Fruit fly (Drosophila melanogaster) whole organism, embryonic: ENCODE data around the gene CG18301.

Experiments used
- Ada2b ChIP-seq: fragments of 200-800 bp; sonication (Bioruptor generic); IDR thresholded peaks from 2 replicates; pipeline ENCODE4 v1.3.6; 2022; ENCODE audit warnings: missing biosample characterization, missing genetic modification characterization
- Adf1 ChIP-seq: fragments of 200-800 bp; sonication (Bioruptor generic); IDR thresholded peaks from 2 replicates; pipeline ENCODE4 v1.3.6; 2022; ENCODE audit warnings: missing biosample characterization, missing genetic modification characterization
- Antp ChIP-seq: fragments of 200-800 bp; sonication (Bioruptor generic); optimal IDR thresholded peaks from 3 replicates; lab custom pipeline; 2016; ENCODE audit warnings: missing biosample characterization, missing genetic modification characterization
- Asciz ChIP-seq: fragments of 200-800 bp; sonication (Bioruptor generic); optimal IDR thresholded peaks from 2 replicates; lab custom pipeline; 2017; ENCODE audit warnings: missing biosample characterization, mild to moderate bottlenecking, missing genetic modification characterization, missing genetic modification reagents
- Awh ChIP-seq: fragments of 200-800 bp; sonication (Bioruptor generic); IDR thresholded peaks from 2 replicates; pipeline ENCODE4, ENCODE4 v1.3.6; 2022; ENCODE audit warnings: missing biosample characterization, missing genetic modification characterization
- BtbVII ChIP-seq: fragments of 200-800 bp; sonication (Bioruptor generic); optimal IDR thresholded peaks from 3 replicates; lab custom pipeline; 2017; ENCODE audit warnings: missing biosample characterization, mild to moderate bottlenecking, missing genetic modification characterization
- CG10366 ChIP-seq: fragments of 200-800 bp; sonication (Bioruptor generic); IDR thresholded peaks from 2 replicates; pipeline ENCODE4 v1.3.6; 2022; ENCODE audit warnings: missing biosample characterization, missing genetic modification characterization
- CG11456 ChIP-seq: fragments of 200-800 bp; sonication (Bioruptor generic); IDR thresholded peaks from 3 replicates; pipeline ENCODE4 v1.3.6; 2022; ENCODE audit warnings: missing biosample characterization, missing genetic modification characterization
- CG11696 ChIP-seq: fragments of 200-800 bp; sonication (Bioruptor generic); IDR thresholded peaks from 2 replicates; pipeline ENCODE4 v1.3.6; 2022; ENCODE audit warnings: missing biosample characterization, missing genetic modification characterization
- CG12155 ChIP-seq: fragments of 200-800 bp; sonication (Bioruptor generic); optimal IDR thresholded peaks from 3 replicates; lab custom pipeline; 2016; ENCODE audit warnings: missing biosample characterization, missing genetic modification characterization
- CG14441 ChIP-seq: fragments of 200-800 bp; sonication (Bioruptor generic); IDR thresholded peaks from 2 replicates; pipeline ENCODE4 v1.3.6; 2022; ENCODE audit warnings: missing biosample characterization, missing genetic modification characterization
- CG17612 ChIP-seq: fragments of 200-800 bp; sonication (Bioruptor generic); IDR thresholded peaks from 2 replicates; pipeline ENCODE4 v1.3.6; 2022; ENCODE audit warnings: missing biosample characterization, missing genetic modification characterization
- CG2116 ChIP-seq: fragments of 200-800 bp; sonication (Bioruptor generic); optimal IDR thresholded peaks from 3 replicates; lab custom pipeline; 2018; ENCODE audit warnings: missing biosample characterization, mild to moderate bottlenecking, missing genetic modification characterization
- CG2120 ChIP-seq: fragments of 200-800 bp; sonication (Bioruptor generic); optimal IDR thresholded peaks from 3 replicates; lab custom pipeline; 2016; ENCODE audit warnings: missing biosample characterization, missing genetic modification characterization
- CG32767 ChIP-seq: fragments of 200-800 bp; sonication (Bioruptor generic); IDR thresholded peaks from 2 replicates; pipeline ENCODE4 v1.3.6; 2022; ENCODE audit warnings: missing biosample characterization, missing genetic modification characterization
- CG4282 ChIP-seq: fragments of 200-800 bp; sonication (Bioruptor generic); optimal IDR thresholded peaks from 2 replicates; lab custom pipeline; 2016; ENCODE audit warnings: missing biosample characterization, missing genetic modification characterization
- CG4360 ChIP-seq: fragments of 200-800 bp; sonication (Bioruptor generic); IDR thresholded peaks from 2 replicates; pipeline ENCODE4 v1.3.6; 2022; ENCODE audit warnings: missing biosample characterization, missing genetic modification characterization
- CG5180 ChIP-seq: fragments of 200-800 bp; sonication (Bioruptor generic); optimal IDR thresholded peaks from 3 replicates; lab custom pipeline; 2017; ENCODE audit warnings: missing biosample characterization, missing genetic modification characterization, mild to moderate bottlenecking, moderate library complexity, missing genetic modification reagents
- CG6765 ChIP-seq: fragments of 200-800 bp; sonication (Bioruptor generic); optimal IDR thresholded peaks from 3 replicates; lab custom pipeline; 2017; ENCODE audit warnings: missing biosample characterization, mild to moderate bottlenecking, missing genetic modification characterization
- CG6854 ChIP-seq: fragments of 200-800 bp; sonication (Bioruptor generic); optimal IDR thresholded peaks from 3 replicates; lab custom pipeline; 2017; ENCODE audit warnings: missing biosample characterization, mild to moderate bottlenecking, missing genetic modification characterization
- CG7745 ChIP-seq: fragments of 200-800 bp; sonication (Bioruptor generic); optimal IDR thresholded peaks from 2 replicates; lab custom pipeline; 2018; ENCODE audit warnings: missing biosample characterization, mild to moderate bottlenecking, missing genetic modification characterization, moderate library complexity
- CG9932 ChIP-seq: fragments of 200-800 bp; sonication (Bioruptor generic); IDR thresholded peaks from 2 replicates; pipeline ENCODE4 v1.3.6; 2022; ENCODE audit warnings: missing biosample characterization, missing genetic modification characterization
- E2f1 ChIP-seq: fragments of 200-800 bp; sonication (Bioruptor generic); IDR thresholded peaks from 2 replicates; pipeline ENCODE4 v1.3.6; 2022; ENCODE audit warnings: missing biosample characterization, missing genetic modification characterization
- ERR ChIP-seq: fragments of 200-800 bp; sonication (Bioruptor generic); optimal IDR thresholded peaks from 2 replicates; lab custom pipeline; 2016; ENCODE audit warnings: missing biosample characterization, missing genetic modification characterization
- Elba2 ChIP-seq: fragments of 200-800 bp; sonication (Bioruptor generic); optimal IDR thresholded peaks from 3 replicates; lab custom pipeline; 2016; ENCODE audit warnings: missing biosample characterization, missing genetic modification characterization
- MESR4 ChIP-seq: fragments of 200-800 bp; sonication (Bioruptor generic); optimal IDR thresholded peaks from 2 replicates; lab custom pipeline; 2018; ENCODE audit warnings: missing biosample characterization, mild to moderate bottlenecking, missing genetic modification characterization, moderate library complexity
- Med ChIP-seq: fragments of 200-800 bp; sonication (Bioruptor generic); peaks from one replicate; lab custom pipeline; 2016; ENCODE audit warnings: missing biosample characterization, missing genetic modification characterization, mild to moderate bottlenecking, inconsistent platforms, moderate library complexity
- NC2β ChIP-seq: fragments of 200-800 bp; sonication (Bioruptor generic); optimal IDR thresholded peaks from 2 replicates; lab custom pipeline; 2016; ENCODE audit warnings: missing biosample characterization, missing genetic modification characterization
- NFAT ChIP-seq: fragments of 200-800 bp; sonication (Bioruptor generic); IDR thresholded peaks from 2 replicates; pipeline ENCODE4 v1.3.6; 2022; ENCODE audit warnings: missing biosample characterization, missing genetic modification characterization
- Oli ChIP-seq: fragments of 200-800 bp; sonication (Bioruptor generic); optimal IDR thresholded peaks from 2 replicates; lab custom pipeline; 2018; ENCODE audit warnings: missing biosample characterization, mild to moderate bottlenecking, missing genetic modification characterization, moderate library complexity
- Ptx1 ChIP-seq: fragments of 200-800 bp; sonication (Bioruptor generic); IDR thresholded peaks from 2 replicates; pipeline ENCODE4 v1.3.6; 2022; ENCODE audit warnings: missing biosample characterization, missing genetic modification characterization
- Rfx ChIP-seq: fragments of 200-800 bp; sonication (Bioruptor generic); IDR thresholded peaks from 2 replicates; pipeline ENCODE4 v1.3.6; 2022; ENCODE audit warnings: missing biosample characterization, missing genetic modification characterization
- Taf1 ChIP-seq: fragments of 200-800 bp; sonication (Bioruptor generic); IDR thresholded peaks from 2 replicates; pipeline ENCODE4 v1.3.6; 2022; ENCODE audit warnings: missing biosample characterization, missing genetic modification characterization
- ase ChIP-seq: fragments of 200-800 bp; sonication (Bioruptor generic); IDR thresholded peaks from 3 replicates; pipeline ENCODE4 v1.3.6; 2022; ENCODE audit warnings: missing biosample characterization, missing genetic modification characterization
- ato ChIP-seq: fragments of 200-800 bp; sonication (Bioruptor generic); IDR thresholded peaks from 2 replicates; pipeline ENCODE4 v1.3.6; 2022; ENCODE audit warnings: missing biosample characterization, missing genetic modification characterization; ENCODE audit not compliant: partially characterized antibody
- cad ChIP-seq: fragments of >200 bp; optimal IDR thresholded peaks from 2 replicates; lab custom pipeline; 2017; ENCODE audit warnings: missing biosample characterization, missing genetic modification characterization
- cato ChIP-seq: fragments of 200-800 bp; sonication (Bioruptor generic); optimal IDR thresholded peaks from 2 replicates; lab custom pipeline; 2016; ENCODE audit warnings: missing biosample characterization, missing genetic modification characterization, borderline replicate concordance
- dm ChIP-seq: fragments of 200-800 bp; sonication (Bioruptor generic); optimal IDR thresholded peaks from 3 replicates; lab custom pipeline; 2016; ENCODE audit warnings: missing biosample characterization, missing genetic modification characterization
- eyg ChIP-seq: fragments of 200-800 bp; sonication (Bioruptor generic); optimal IDR thresholded peaks from 3 replicates; lab custom pipeline; 2016; ENCODE audit warnings: missing biosample characterization, missing genetic modification characterization
- her ChIP-seq: fragments of 200-800 bp; sonication (Bioruptor generic); optimal IDR thresholded peaks from 2 replicates; lab custom pipeline; 2016; ENCODE audit warnings: missing biosample characterization, missing genetic modification characterization
- ind ChIP-seq: fragments of 200-800 bp; sonication (Bioruptor generic); optimal IDR thresholded peaks from 3 replicates; lab custom pipeline; 2016; ENCODE audit warnings: missing biosample characterization, missing genetic modification characterization
- inv ChIP-seq: fragments of 200-800 bp; sonication (Bioruptor generic); IDR thresholded peaks from 2 replicates; pipeline ENCODE4 v1.3.6; 2022; ENCODE audit warnings: missing biosample characterization, missing genetic modification characterization; ENCODE audit not compliant: partially characterized antibody
- nerfin-2 ChIP-seq: fragments of 200-800 bp; sonication (Bioruptor generic); IDR thresholded peaks from 2 replicates; pipeline ENCODE4 v1.3.6; 2022; ENCODE audit warnings: missing biosample characterization, missing genetic modification characterization; ENCODE audit not compliant: partially characterized antibody
- pb ChIP-seq: fragments of 200-800 bp; sonication (Bioruptor generic); optimal IDR thresholded peaks from 3 replicates; lab custom pipeline; 2016; ENCODE audit warnings: missing biosample characterization, missing genetic modification characterization
- pho ChIP-seq: fragments of 200-800 bp; sonication (Bioruptor generic); optimal IDR thresholded peaks from 2 replicates; lab custom pipeline; 2016; ENCODE audit warnings: missing biosample characterization, missing genetic modification characterization
- shn ChIP-seq: fragments of 200-800 bp; sonication (Bioruptor generic); optimal IDR thresholded peaks from 3 replicates; lab custom pipeline; 2016; ENCODE audit warnings: missing biosample characterization, missing genetic modification characterization
- sisA ChIP-seq: fragments of 200-800 bp; sonication (Bioruptor generic); IDR thresholded peaks from 2 replicates; pipeline ENCODE4 v1.3.6; 2022; ENCODE audit warnings: missing biosample characterization, missing genetic modification characterization
- ssp ChIP-seq: fragments of 200-800 bp; sonication (Bioruptor generic); IDR thresholded peaks from 2 replicates; pipeline ENCODE4 v1.3.6; 2022; ENCODE audit warnings: missing biosample characterization, missing genetic modification characterization
- stwl ChIP-seq: fragments of 200-800 bp; sonication (Bioruptor generic); optimal IDR thresholded peaks from 3 replicates; lab custom pipeline; 2018; ENCODE audit warnings: missing biosample characterization, mild to moderate bottlenecking, missing genetic modification characterization, moderate library complexity
- wdn ChIP-seq: fragments of 200-800 bp; sonication (Bioruptor generic); IDR thresholded peaks from 2 replicates; pipeline ENCODE4 v1.3.6; 2022; ENCODE audit warnings: missing biosample characterization, missing genetic modification characterization
- zfh2 ChIP-seq: fragments of 200-800 bp; sonication (Bioruptor generic); optimal IDR thresholded peaks from 2 replicates; lab custom pipeline; 2016; ENCODE audit warnings: missing biosample characterization, missing genetic modification characterization

CG18301 gene

dm6 chr2L:10565674-10566073, 34.1 kb downstream of the CG18301 start (continued):
- TF ChIP-seq Antp: peak; percentile 50
- peak; percentile 53 for TF ChIP-seq BtbVII
- TF ChIP-seq pho (GFP tag; lab: Kevin White, UChicago): peak; percentile 36
- no peak for TF ChIP-seq ato (GFP tag; lab: Robert Waterston, UW)
- TF ChIP-seq ase (GFP tag; lab: Robert Waterston, UW): peak; percentile 40; the same call in 1 of the 3 replicates
- no peak for TF ChIP-seq CG17612 (GFP tag; lab: Robert Waterston, UW)
- TF ChIP-seq CG4282: peak; percentile 22
- TF ChIP-seq CG2116: no peak
- TF ChIP-seq Awh: peak; percentile 53; the same call in 1 of the 2 replicates
- TF ChIP-seq shn: peak; percentile 22
- no peak for TF ChIP-seq stwl
- no peak for TF ChIP-seq Elba2
- TF ChIP-seq CG2120 (GFP tag; lab: Kevin White, UChicago): peak; percentile 78
- no peak for TF ChIP-seq CG32767 (GFP tag; lab: Robert Waterston, UW)
- TF ChIP-seq CG4360: no peak
- TF ChIP-seq dm: no peak
- peak; percentile 50; the same call in 1 of the 2 replicates for TF ChIP-seq Adf1 (GFP tag; lab: Robert Waterston, UW)
- TF ChIP-seq her (GFP tag; lab: Kevin White, UChicago): peak; percentile 44
- peak; percentile 4 for TF ChIP-seq zfh2
- TF ChIP-seq inv: no peak
- peak; percentile 13 for TF ChIP-seq CG5180 (GFP tag; lab: Kevin White, UChicago)
- TF ChIP-seq ssp (GFP tag; lab: Robert Waterston, UW): peak; percentile 31; the same call in 1 of the 2 replicates
- peak; percentile 69 for TF ChIP-seq CG9932 (GFP tag; lab: Robert Waterston, UW)
- TF ChIP-seq CG6765 (GFP tag; lab: Kevin White, UChicago): peak; percentile 29
- TF ChIP-seq Taf1: peak; percentile 51; the same call in 1 of the 2 replicates
- TF ChIP-seq ERR (GFP tag; lab: Kevin White, UChicago): peak; percentile 32
- 0 out of 2 replicates have a peak, but pooled peaks have one; percentile 41 for TF ChIP-seq CG11696 (GFP tag; lab: Robert Waterston, UW)
- TF ChIP-seq CG12155 (GFP tag; lab: Kevin White, UChicago): peak; percentile 4
- TF ChIP-seq Ada2b (GFP tag; lab: Robert Waterston, UW): peak; percentile 64
- peak; percentile 54 for TF ChIP-seq CG6854 (GFP tag; lab: Kevin White, UChicago)
- peak; percentile 57; the same call in 1 of the 2 replicates for TF ChIP-seq E2f1 (GFP tag; lab: Robert Waterston, UW)
- TF ChIP-seq CG14441 (GFP tag; lab: Robert Waterston, UW): peak; percentile 32; the same call in 1 of the 2 replicates
- no peak for TF ChIP-seq NC2β (GFP tag; lab: Kevin White, UChicago)
- TF ChIP-seq NFAT: no peak
- TF ChIP-seq CG7745 (tag; lab: Kevin White, UChicago): no peak
- TF ChIP-seq nerfin-2 (GFP tag; lab: Robert Waterston, UW): no peak
- TF ChIP-seq CG10366 (GFP tag; lab: Robert Waterston, UW): 0 out of 2 replicates have a peak, but pooled peaks have one; percentile 26
- TF ChIP-seq wdn: 0 out of 2 replicates have a peak, but pooled peaks have one; percentile 28
- no peak for TF ChIP-seq cato (GFP tag; lab: Kevin White, UChicago)
- peak; percentile 20 for TF ChIP-seq pb (GFP tag; lab: Kevin White, UChicago)
- TF ChIP-seq sisA (GFP tag; lab: Robert Waterston, UW): peak; percentile 43; the same call in 1 of the 2 replicates
- peak; percentile 49 for TF ChIP-seq ind (GFP tag; lab: Kevin White, UChicago)
- peak; percentile 20 for TF ChIP-seq eyg (GFP tag; lab: Kevin White, UChicago)
- peak; percentile 69; the same call in 1 of the 2 replicates for TF ChIP-seq Rfx
- TF ChIP-seq CG11456: 0 out of 3 replicates have a peak, but pooled peaks have one; percentile 64
- peak; percentile 91 for TF ChIP-seq Med (GFP tag; lab: Kevin White, UChicago)
- no peak for TF ChIP-seq cad (GFP tag; lab: Kevin White, UChicago)
- TF ChIP-seq Asciz (GFP tag; lab: Kevin White, UChicago): peak; percentile 11
- peak; percentile 41 for TF ChIP-seq Oli
- peak; percentile 58; the same call in 1 of the 2 replicates for TF ChIP-seq Ptx1
- TF ChIP-seq MESR4: no peak
